Fruit fly (Drosophila melanogaster) S2 (cell line): Measurements from ENCODE around the gene CG32772.

Experiments
- CG8478 ChIP-seq: fragments of >200 bp; optimal IDR thresholded peaks from 2 replicates; lab custom pipeline; 2018
- CTCF ChIP-seq, 2 experiments: fragments of >200 bp; optimal IDR thresholded peaks; 2 replicates each; lab custom pipeline; 2018

dm6 chrX:4935979-4936843 is 27.3 kb downstream of the CG32772 start:
- no peak for TF ChIP-seq CTCF (optimal IDR thresholded peaks at IDR 0.05; lab: Kevin White, UChicago)
- TF ChIP-seq CG8478 (lab: Kevin White, UChicago), result no peak
